Worm (Caenorhabditis elegans): ENCODE measurements around the gene K02F6.4.
A peak's percentile ranks its signal among the peaks of the same experiment; 100 is the strongest.

Gene K02F6.4

ce11 chrII:2563973-2564372 lies 25.7 kb downstream of the K02F6.4 start, which contains the start of gene nep-18:
Gene nep-18 (minus strand): TSS chrII:2564073.
- TF ChIP-seq him-1 (tag; optimal IDR thresholded peaks at IDR 0.05) (no peak), W03F9.2 (tag; optimal IDR thresholded peaks at IDR 0.05) (no peak), dao-5 (tag; optimal IDR thresholded peaks at IDR 0.05) (no peak)

- TF ChIP-seq W03F9.2 (tag; optimal IDR thresholded peaks at IDR 0.05) (peak; percentile 86), dao-5 (tag; optimal IDR thresholded peaks at IDR 0.05) (no peak), him-1 (tag; optimal IDR thresholded peaks at IDR 0.05) (peak; percentile 52)
Measured at ce11 chrII:2564899-2565298, 26.6 kb downstream of the K02F6.4 start, which contains the start of gene usp-39. Gene usp-39 (plus strand): TSS chrII:2565275.

ce11 chrII:2578216-2578615 lies 39.9 kb downstream of the K02F6.4 start:
- no peak for TF ChIP-seq him-1 (tag; optimal IDR thresholded peaks at IDR 0.05)
- no peak for TF ChIP-seq dao-5 (tag; optimal IDR thresholded peaks at IDR 0.05)
- TF ChIP-seq W03F9.2 (tag; optimal IDR thresholded peaks at IDR 0.05), result no peak

ce11 chrII:2583044-2583443 lies 44.8 kb downstream of the K02F6.4 start, which contains the start of gene sri-74:
Gene sri-74 (minus strand): TSS chrII:2583144.
- TF ChIP-seq him-1 (tag; optimal IDR thresholded peaks at IDR 0.05) (no peak), W03F9.2 (tag; optimal IDR thresholded peaks at IDR 0.05) (no peak), dao-5 (tag; optimal IDR thresholded peaks at IDR 0.05) (no peak)

ce11 chrII:2585493-2585892 lies 47.2 kb downstream of the K02F6.4 start, which contains the start of gene sri-36:
Gene sri-36 (minus strand): TSS chrII:2585593.
- no peak for TF ChIP-seq dao-5 (tag; optimal IDR thresholded peaks at IDR 0.05)
- no peak for TF ChIP-seq him-1 (tag; optimal IDR thresholded peaks at IDR 0.05)
- no peak for TF ChIP-seq W03F9.2 (tag; optimal IDR thresholded peaks at IDR 0.05)

- TF ChIP-seq dao-5 (tag; optimal IDR thresholded peaks at IDR 0.05) (no peak), him-1 (tag; optimal IDR thresholded peaks at IDR 0.05) (no peak), W03F9.2 (tag; optimal IDR thresholded peaks at IDR 0.05) (no peak)
Measured at ce11 chrII:2586861-2587554, 48.7 kb downstream of the K02F6.4 start, which contains the start of the genes F33H12.7 and sri-39. Gene F33H12.7 (minus strand): TSS chrII:2586911. Gene sri-39 (plus strand): TSS chrII:2587504.

All from whole organism, L4/young adult.